Worm (Caenorhabditis elegans) whole organism, L2 larva: ENCODE measurements around the gene fkh-7.

ENCODE experiments used
- R02D3.7 ChIP-seq: fragments of 150-350 bp; optimal IDR thresholded peaks from 2 replicates; lab custom pipeline; 2014; ENCODE audit warnings: missing biosample characterization, missing genetic modification characterization
- ceh-82 ChIP-seq: fragments of 150-350 bp; optimal IDR thresholded peaks from 2 replicates; lab custom pipeline; 2014; ENCODE audit warnings: missing biosample characterization, missing genetic modification characterization
- nhr-23 ChIP-seq: fragments of 150-350 bp; optimal IDR thresholded peaks from 2 replicates; lab custom pipeline; 2014; ENCODE audit warnings: missing biosample characterization, missing genetic modification reagents, missing genetic modification characterization
- nhr-25 ChIP-seq: fragments of 150-350 bp; sonication (generic microtip); optimal IDR thresholded peaks from 3 replicates; lab custom pipeline; 2014; ENCODE audit warnings: missing biosample characterization, missing genetic modification characterization
- nhr-77 ChIP-seq: fragments of 150-350 bp; optimal IDR thresholded peaks from 2 replicates; lab custom pipeline; 2014; ENCODE audit warnings: missing biosample characterization, missing genetic modification characterization
- skn-1 ChIP-seq: sonication (generic microtip); optimal IDR thresholded peaks from 2 replicates; lab custom pipeline; 2017; ENCODE audit warnings: missing biosample characterization, missing genetic modification characterization
- snpc-4 ChIP-seq: fragments of 150-350 bp; optimal IDR thresholded peaks from 2 replicates; lab custom pipeline; 2014; ENCODE audit warnings: missing biosample characterization, missing genetic modification characterization
- unc-55 ChIP-seq: fragments of 150-350 bp; sonication (generic microtip); optimal IDR thresholded peaks from 3 replicates; lab custom pipeline; 2014; ENCODE audit warnings: missing biosample characterization, missing genetic modification reagents, missing genetic modification characterization
- zag-1 ChIP-seq: fragments of 150-350 bp; optimal IDR thresholded peaks from 2 replicates; lab custom pipeline; 2014; ENCODE audit warnings: missing biosample characterization, missing genetic modification characterization

- TF ChIP-seq nhr-25 (tag; lab: Kevin White, UChicago) (no peak), nhr-77 (tag; lab: Kevin White, UChicago) (no peak), R02D3.7 (tag; lab: Kevin White, UChicago) (no peak), snpc-4 (tag; lab: Kevin White, UChicago) (no peak), ceh-82 (tag; lab: Kevin White, UChicago) (no peak), nhr-23 (tag; lab: Kevin White, UChicago) (no peak), skn-1 (no peak), zag-1 (tag; lab: Kevin White, UChicago) (no peak), unc-55 (GFP tag; lab: Kevin White, UChicago) (no peak)
Measured at ce11 chrIV:5574033-5574432, 10.5 kb upstream of the fkh-7 start, which contains the start of gene T12E12.6.
